Worm (Caenorhabditis elegans): ENCODE data around the gene gsto-2.
A peak's percentile ranks its signal among the peaks of the same experiment; 100 is the strongest.

Gene gsto-2

ce11 chrIII:8577534-8577933 lies 23.0 kb downstream of the gsto-2 start:
- TF ChIP-seq ceh-43 (GFP tag; optimal IDR thresholded peaks at IDR 0.05) = no peak
- TF ChIP-seq M03D4.4 (tag; optimal IDR thresholded peaks at IDR 0.05) = no peak
- TF ChIP-seq blmp-1 (tag; optimal IDR thresholded peaks at IDR 0.05) = no peak
- no peak for TF ChIP-seq mab-5 (tag; optimal IDR thresholded peaks at IDR 0.05)

DNA sequence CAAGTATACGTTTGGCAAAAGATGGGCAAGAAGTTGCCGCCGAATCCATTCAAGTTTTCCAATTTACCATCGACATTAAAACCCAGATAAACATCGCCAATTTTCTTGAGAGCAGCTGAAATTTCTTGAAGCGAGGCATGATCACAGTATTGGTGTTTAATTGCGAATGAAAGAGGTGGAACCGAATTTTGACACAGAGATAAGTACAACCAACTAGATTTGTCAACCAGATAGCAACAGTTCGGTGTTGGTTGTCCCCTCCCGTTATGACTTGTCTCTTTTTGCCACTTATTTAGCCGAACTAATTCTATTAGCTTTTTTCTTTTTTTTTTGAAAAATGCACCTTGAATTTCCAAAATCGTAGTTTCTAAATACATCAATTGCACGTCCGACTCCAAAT lies 23.8 kb downstream of the gsto-2 start:
- TF ChIP-seq elt-1 (tag; optimal IDR thresholded peaks at IDR 0.05; ENCODE audit: borderline replicate concordance, insufficient read depth) (no peak), mab-5 (tag; optimal IDR thresholded peaks at IDR 0.05) (no peak), unc-120 (tag; optimal IDR thresholded peaks at IDR 0.05; ENCODE audit: poor library complexity, severe bottlenecking) (no peak), lin-13 (tag; optimal IDR thresholded peaks at IDR 0.05) (no peak), nhr-12 (tag; optimal IDR thresholded peaks at IDR 0.05) (no peak), mls-2 (tag; optimal IDR thresholded peaks at IDR 0.05) (no peak), cnd-1 (tag; optimal IDR thresholded peaks at IDR 0.05) (no peak), drap-1 (GFP tag; optimal IDR thresholded peaks at IDR 0.05) (no peak), snpc-4 (tag; optimal IDR thresholded peaks at IDR 0.05) (no peak)

- TF ChIP-seq unc-62 (GFP tag; optimal IDR thresholded peaks at IDR 0.05) = no peak
- peak; percentile 70 for TF ChIP-seq blmp-1 (tag; optimal IDR thresholded peaks at IDR 0.05)
- no peak for TF ChIP-seq elt-3 (tag; optimal IDR thresholded peaks at IDR 0.05)
- no peak for TF ChIP-seq elt-1 (tag; optimal IDR thresholded peaks at IDR 0.05; ENCODE audit: borderline replicate concordance, insufficient read depth)
Measured at ce11 chrIII:8579367-8579766, 24.8 kb downstream of the gsto-2 start.

ce11 chrIII:8580802-8581201 lies 26.2 kb downstream of the gsto-2 start, which contains the start of gene doxa-1:
Gene doxa-1 (plus strand): TSS chrIII:8581102.
- TF ChIP-seq unc-62 (GFP tag; optimal IDR thresholded peaks at IDR 0.05) (no peak), sem-2 (GFP tag; optimal IDR thresholded peaks at IDR 0.05) (no peak), mls-2 (tag; optimal IDR thresholded peaks at IDR 0.05) (no peak)

- TF ChIP-seq ces-1 (GFP tag; optimal IDR thresholded peaks at IDR 0.05) = peak; percentile 92
- TF ChIP-seq ham-2 (GFP tag; optimal IDR thresholded peaks at IDR 0.05) = no peak
- no peak for TF ChIP-seq nhr-28 (tag; optimal IDR thresholded peaks at IDR 0.05)
- no peak for TF ChIP-seq elt-3 (tag; optimal IDR thresholded peaks at IDR 0.05)
Measured at ce11 chrIII:8588592-8589153, 34.1 kb downstream of the gsto-2 start, which contains the start of gene glr-1. Gene glr-1 (minus strand): TSS chrIII:8588642.

DNA sequence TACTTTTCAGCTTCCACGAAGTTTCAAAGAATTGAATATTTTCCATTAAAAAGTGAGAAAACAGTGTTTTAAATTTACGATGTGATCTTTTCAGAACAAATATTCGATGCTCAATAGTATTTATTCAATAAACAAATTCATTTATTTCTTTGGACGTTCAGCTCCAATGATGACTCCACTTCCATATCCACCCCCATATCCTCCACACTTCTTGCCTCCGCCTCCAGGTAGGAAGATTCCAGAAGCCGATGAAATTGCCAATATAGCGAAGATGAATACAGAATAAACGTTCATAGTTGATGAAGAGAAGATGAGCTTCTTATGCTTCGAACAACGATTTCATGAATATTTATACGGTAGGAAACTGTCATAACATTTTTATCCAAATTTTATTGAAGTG lies 34.6 kb downstream of the gsto-2 start, which contains the start of gene fip-3:
TSS of gene fip-3 (minus strand) at position 294 of the 400 bp plus-strand sequence.
- TF ChIP-seq M03D4.4 (tag; optimal IDR thresholded peaks at IDR 0.05) (no peak), elt-1 (tag; optimal IDR thresholded peaks at IDR 0.05; ENCODE audit: borderline replicate concordance, insufficient read depth) (no peak)

DNA sequence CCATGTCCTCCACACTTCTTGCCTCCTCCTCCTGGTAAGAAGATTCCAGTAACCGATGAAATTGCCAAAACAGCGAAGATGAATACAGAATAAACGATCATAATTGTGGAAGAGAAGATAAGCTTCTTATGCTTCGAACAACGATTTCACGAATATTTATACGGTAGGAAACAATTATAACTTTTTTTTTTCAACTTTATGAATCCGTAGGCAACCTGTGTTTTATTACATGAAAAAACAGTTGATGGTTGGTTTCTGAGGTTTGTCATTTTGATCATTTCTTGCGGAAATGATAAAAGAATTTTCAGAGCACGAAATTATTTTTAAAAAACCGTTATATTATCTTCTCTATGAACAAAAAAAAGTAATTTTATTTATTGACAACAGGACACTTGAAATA lies 36.3 kb downstream of the gsto-2 start, which contains the start of gene fipr-16:
TSS of gene fipr-16 (minus strand) at position 101 of the 400 bp plus-strand sequence.
- no peak for TF ChIP-seq flh-1 (GFP tag; optimal IDR thresholded peaks at IDR 0.05)
- no peak for TF ChIP-seq snpc-4 (tag; optimal IDR thresholded peaks at IDR 0.05)
- no peak for TF ChIP-seq unc-62 (GFP tag; optimal IDR thresholded peaks at IDR 0.05)
- no peak for TF ChIP-seq lsy-2 (tag; optimal IDR thresholded peaks at IDR 0.05)

- TF ChIP-seq ceh-43 (GFP tag; optimal IDR thresholded peaks at IDR 0.05) (no peak), unc-39 (tag; optimal IDR thresholded peaks at IDR 0.05) (no peak), unc-62 (GFP tag; optimal IDR thresholded peaks at IDR 0.05) (no peak), mep-1 (tag; optimal IDR thresholded peaks at IDR 0.05) (no peak), lin-32 (GFP tag; optimal IDR thresholded peaks at IDR 0.05) (no peak), sptf-1 (tag; optimal IDR thresholded peaks at IDR 0.05) (no peak), nhr-76 (tag; optimal IDR thresholded peaks at IDR 0.05) (no peak), elt-3 (tag; optimal IDR thresholded peaks at IDR 0.05) (no peak), blmp-1 (tag; optimal IDR thresholded peaks at IDR 0.05) (no peak), nhr-12 (tag; optimal IDR thresholded peaks at IDR 0.05) (no peak)
Measured at ce11 chrIII:8593620-8594019, 39.0 kb downstream of the gsto-2 start, which contains the start of gene C06E1.7. Gene C06E1.7 (minus strand): TSS chrIII:8593720.
